Fruit fly (Drosophila melanogaster): Measurements from ENCODE around the gene Oatp33Ea.

Gene Oatp33Ea

DNA sequence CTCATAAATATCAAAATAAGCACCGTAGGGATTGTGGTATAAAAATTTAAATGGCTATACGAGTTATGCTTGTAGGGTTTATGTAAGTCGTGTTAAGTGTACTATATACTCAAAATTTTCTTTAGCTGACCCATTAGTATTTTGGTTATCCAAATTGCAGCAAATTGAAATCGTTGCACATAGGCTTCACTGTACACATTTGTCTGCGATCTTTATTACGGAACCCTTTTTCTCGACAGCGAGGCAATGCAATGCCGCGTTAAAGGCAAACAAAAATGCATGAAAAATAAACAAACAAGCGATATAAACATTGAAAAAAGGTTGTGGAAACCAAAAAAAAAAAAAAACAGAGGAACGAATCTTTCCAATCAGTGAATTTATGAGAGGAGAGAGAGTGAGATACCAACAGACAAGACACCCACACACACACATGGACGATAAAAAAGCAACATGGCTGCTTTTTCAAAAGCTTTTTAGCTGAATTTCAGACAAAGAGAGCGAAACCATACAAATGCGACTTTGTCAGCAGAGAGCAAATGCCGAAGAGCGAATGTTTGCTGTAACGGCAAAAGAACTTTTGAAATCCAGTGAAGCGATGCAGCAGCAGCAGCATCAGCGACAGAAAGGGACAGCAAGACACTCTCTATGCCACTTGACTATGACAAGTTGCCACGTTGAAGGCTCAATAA, 38.3 kb upstream of the Oatp33Ea start (continued):
- peak; percentile 75 for TF ChIP-seq fd64A (GFP tag; optimal IDR thresholded peaks at IDR 0.05)
- TF ChIP-seq CG15073 (GFP tag; optimal IDR thresholded peaks at IDR 0.05): peak; percentile 71
- TF ChIP-seq CG3995 (GFP tag; optimal IDR thresholded peaks at IDR 0.05): peak; percentile 44
- peak; percentile 85 for TF ChIP-seq repo (GFP tag; optimal IDR thresholded peaks at IDR 0.05)
- peak; percentile 89 for TF ChIP-seq Hsf (GFP tag; optimal IDR thresholded peaks at IDR 0.05)
- peak; percentile 84 for TF ChIP-seq CG17385 (GFP tag; optimal IDR thresholded peaks at IDR 0.05)
- no peak for TF ChIP-seq tna (GFP tag; IDR thresholded peaks at IDR 0.05; ENCODE audit: partially characterized antibody)
- peak; percentile 93 for TF ChIP-seq lilli (GFP tag; optimal IDR thresholded peaks at IDR 0.05)
- TF ChIP-seq Hr51 (GFP tag; optimal IDR thresholded peaks at IDR 0.05): peak; percentile 72 to 93
- TF ChIP-seq MESR4 (GFP tag; optimal IDR thresholded peaks at IDR 0.05): peak; percentile 9
- TF ChIP-seq CG13424 (tag; optimal IDR thresholded peaks at IDR 0.05): peak; percentile 94
- peak; percentile 75 for TF ChIP-seq CG18011 (GFP tag; optimal IDR thresholded peaks at IDR 0.05)
- TF ChIP-seq Doc3 (GFP tag; IDR thresholded peaks at IDR 0.05; ENCODE audit: partially characterized antibody): no peak
- TF ChIP-seq E2f2 (GFP tag; IDR thresholded peaks at IDR 0.05): peak; percentile 73
- TF ChIP-seq fu2 (GFP tag; optimal IDR thresholded peaks at IDR 0.05): peak; percentile 89
- TF ChIP-seq en (GFP tag; optimal IDR thresholded peaks at IDR 0.05): peak; percentile 87
- peak; percentile 85 for TF ChIP-seq CG4820 (GFP tag; optimal IDR thresholded peaks at IDR 0.05)
- TF ChIP-seq sisA (GFP tag; IDR thresholded peaks at IDR 0.05): no peak
- TF ChIP-seq CG31224 (GFP tag; IDR thresholded peaks at IDR 0.05): peak; percentile 71
- TF ChIP-seq CG4360 (GFP tag; IDR thresholded peaks at IDR 0.05): no peak; the same call in 1 of the 2 replicates
- peak; percentile 41 for TF ChIP-seq CG4617 (GFP tag; optimal IDR thresholded peaks at IDR 0.05; ENCODE audit: borderline replicate concordance)
- peak; percentile 90; the same call in 2 of the 3 replicates for TF ChIP-seq dysf (GFP tag; IDR thresholded peaks at IDR 0.05)
- TF ChIP-seq CG18599 (GFP tag; optimal IDR thresholded peaks at IDR 0.05): peak; percentile 89
- peak; percentile 73 for TF ChIP-seq CG5180 (GFP tag; optimal IDR thresholded peaks at IDR 0.05)
- TF ChIP-seq ind (GFP tag; optimal IDR thresholded peaks at IDR 0.05): peak; percentile 91
- TF ChIP-seq HLHmδ (GFP tag; optimal IDR thresholded peaks at IDR 0.05): peak; percentile 43
- TF ChIP-seq Lpt (GFP tag; optimal IDR thresholded peaks at IDR 0.05): no peak
- TF ChIP-seq pum (GFP tag; optimal IDR thresholded peaks at IDR 0.05): peak; percentile 93
- TF ChIP-seq CG10431 (GFP tag; optimal IDR thresholded peaks at IDR 0.05): peak; percentile 67
- TF ChIP-seq sim (GFP tag; IDR thresholded peaks at IDR 0.05): peak; percentile 57; the same call in 1 of the 2 replicates
- peak; percentile 91 for TF ChIP-seq CG7556 (GFP tag; optimal IDR thresholded peaks at IDR 0.05)
- TF ChIP-seq mam (GFP tag; optimal IDR thresholded peaks at IDR 0.05): peak; percentile 93
- peak; percentile 93 for TF ChIP-seq dmrt99B (tag; optimal IDR thresholded peaks at IDR 0.05)
- TF ChIP-seq NFAT (GFP tag; IDR thresholded peaks at IDR 0.05): no peak; the same call in 1 of the 2 replicates
- peak; percentile 42; the same call in 1 of the 2 replicates for TF ChIP-seq CG8765 (GFP tag; IDR thresholded peaks at IDR 0.05)
- 0 out of 2 replicates have a peak, but pooled peaks have one; percentile 32 for TF ChIP-seq bbx (GFP tag; IDR thresholded peaks at IDR 0.05; ENCODE audit: partially characterized antibody)
- TF ChIP-seq CG3838 (GFP tag; optimal IDR thresholded peaks at IDR 0.05): peak; percentile 16
- TF ChIP-seq CG10543 (GFP tag; optimal IDR thresholded peaks at IDR 0.05): peak; percentile 95
- TF ChIP-seq CG12236 (GFP tag; optimal IDR thresholded peaks at IDR 0.05): peak; percentile 75
- no peak for TF ChIP-seq CkIIα-i1 (GFP tag; IDR thresholded peaks at IDR 0.05)
- no peak for TF ChIP-seq CG14860 (GFP tag; IDR thresholded peaks at IDR 0.05; ENCODE audit: partially characterized antibody)
- TF ChIP-seq z (GFP tag; IDR thresholded peaks at IDR 0.05): peak; percentile 70; the same call in 2 of the 3 replicates
- TF ChIP-seq CG6175 (GFP tag; IDR thresholded peaks at IDR 0.05): peak; percentile 74; the same call in 2 of the 3 replicates
- TF ChIP-seq CG34224 (GFP tag; IDR thresholded peaks at IDR 0.05; ENCODE audit: partially characterized antibody): no peak
- TF ChIP-seq CG6791 (GFP tag; IDR thresholded peaks at IDR 0.05; ENCODE audit: partially characterized antibody): no peak
- peak; percentile 86 for TF ChIP-seq Blimp-1 (GFP tag; optimal IDR thresholded peaks at IDR 0.05)
- no peak for TF ChIP-seq CTCF (GFP tag; optimal IDR thresholded peaks at IDR 0.05)
- TF ChIP-seq CG12769 (tag; optimal IDR thresholded peaks at IDR 0.05): peak; percentile 93
- peak; percentile 93 for TF ChIP-seq Sox102F (GFP tag; optimal IDR thresholded peaks at IDR 0.05)
